Fruit fly (Drosophila melanogaster): ENCODE results near the gene CG7560.

The CG7560 gene

dm6 chr3L:11415382-11415781 is 9.6 kb upstream of the CG7560 start (continued):
- TF ChIP-seq CG1233 (GFP tag; optimal IDR thresholded peaks at IDR 0.05) = no peak
- TF ChIP-seq twi (tag; optimal IDR thresholded peaks at IDR 0.05) = peak; percentile 24
- no peak for TF ChIP-seq Taf1 (GFP tag; IDR thresholded peaks at IDR 0.05)
- TF ChIP-seq CG18262 (tag; optimal IDR thresholded peaks at IDR 0.05) = peak; percentile 90
- 0 out of 2 replicates have a peak, but pooled peaks have one; percentile 39 for TF ChIP-seq CG14014 (GFP tag; IDR thresholded peaks at IDR 0.05)
- TF ChIP-seq lmd (GFP tag; IDR thresholded peaks at IDR 0.05) = peak; percentile 69
- no peak for TF ChIP-seq mirr (GFP tag; optimal IDR thresholded peaks at IDR 0.05)
- no peak for TF ChIP-seq CG7987 (GFP tag; optimal IDR thresholded peaks at IDR 0.05)
- no peak for TF ChIP-seq CG12299 (tag; optimal IDR thresholded peaks at IDR 0.05)
- no peak for TF ChIP-seq jumu (GFP tag; optimal IDR thresholded peaks at IDR 0.05)
- peak; percentile 31 for TF ChIP-seq cwo (GFP tag; optimal IDR thresholded peaks at IDR 0.05)
- no peak for TF ChIP-seq Adf1 (GFP tag; IDR thresholded peaks at IDR 0.05)
- no peak for TF ChIP-seq crc (GFP tag; optimal IDR thresholded peaks at IDR 0.05)
- peak in 1 of 3 experiments; percentile 91 for TF ChIP-seq lola (GFP tag; optimal IDR thresholded peaks at IDR 0.05)
- peak in 1 of 2 experiments; percentile 19 for TF ChIP-seq Hr78 (GFP tag; optimal IDR thresholded peaks at IDR 0.05)
- TF ChIP-seq CG9876 (GFP tag; optimal IDR thresholded peaks at IDR 0.05) = no peak
- peak; percentile 48 for TF ChIP-seq Mad (GFP tag; optimal IDR thresholded peaks at IDR 0.05)
- TF ChIP-seq CG10543 (GFP tag; optimal IDR thresholded peaks at IDR 0.05) = no peak
- TF ChIP-seq Sry-δ (GFP tag; optimal IDR thresholded peaks at IDR 0.05) = no peak
- TF ChIP-seq Abd-B (GFP tag; optimal IDR thresholded peaks at IDR 0.05) = peak; percentile 47
- no peak for TF ChIP-seq Myb (GFP tag; optimal IDR thresholded peaks at IDR 0.05)
- peak; percentile 37 for TF ChIP-seq psq (GFP tag; optimal IDR thresholded peaks at IDR 0.05)
- TF ChIP-seq sob (GFP tag; IDR thresholded peaks at IDR 0.05) = peak; percentile 51
- TF ChIP-seq Mrtf (GFP tag; IDR thresholded peaks at IDR 0.05) = 0 out of 3 replicates have a peak, but pooled peaks have one; percentile 47
- peak; percentile 42; the same call in 1 of the 2 replicates for TF ChIP-seq E2f2 (GFP tag; IDR thresholded peaks at IDR 0.05)
- TF ChIP-seq CG15601 (tag; optimal IDR thresholded peaks at IDR 0.05) = peak; percentile 70
- no peak for TF ChIP-seq bowl (GFP tag; IDR thresholded peaks at IDR 0.05)
- TF ChIP-seq CG13287 (GFP tag; IDR thresholded peaks at IDR 0.05; ENCODE audit: partially characterized antibody) = no peak
- TF ChIP-seq Hmr (GFP tag; optimal IDR thresholded peaks at IDR 0.05) = peak; percentile 36
- TF ChIP-seq CG8765 (GFP tag; IDR thresholded peaks at IDR 0.05) = peak; percentile 77
- TF ChIP-seq CG11247 (GFP tag; IDR thresholded peaks at IDR 0.05) = peak; percentile 7; the same call in 1 of the 2 replicates
- peak; percentile 87 for TF ChIP-seq ara (GFP tag; IDR thresholded peaks at IDR 0.05)
- TF ChIP-seq usp (GFP tag; optimal IDR thresholded peaks at IDR 0.05) = no peak
- TF ChIP-seq Antp (GFP tag; optimal IDR thresholded peaks at IDR 0.05) = peak; percentile 15
- TF ChIP-seq tx (GFP tag; optimal IDR thresholded peaks at IDR 0.05) = no peak
- peak; percentile 12 for TF ChIP-seq CG33213 (GFP tag; optimal IDR thresholded peaks at IDR 0.05)
- peak; percentile 13 for TF ChIP-seq CG30020 (tag; optimal IDR thresholded peaks at IDR 0.05)
- TF ChIP-seq unpg (GFP tag; optimal IDR thresholded peaks at IDR 0.05) = peak; percentile 83
- peak; percentile 93 for TF ChIP-seq gsb-n (tag; optimal IDR thresholded peaks at IDR 0.05)
- peak; percentile 5 for TF ChIP-seq fd102C (GFP tag; optimal IDR thresholded peaks at IDR 0.05)
- TF ChIP-seq Vsx1 (GFP tag; optimal IDR thresholded peaks at IDR 0.05) = peak; percentile 61
- peak; percentile 40 for TF ChIP-seq CG8359 (GFP tag; optimal IDR thresholded peaks at IDR 0.05; ENCODE audit: borderline replicate concordance)
- no peak for TF ChIP-seq sima (GFP tag; optimal IDR thresholded peaks at IDR 0.05)
- no peak for TF ChIP-seq CG2120 (GFP tag; optimal IDR thresholded peaks at IDR 0.05)
- TF ChIP-seq CG10267 (tag; optimal IDR thresholded peaks at IDR 0.05) = peak; percentile 82
- TF ChIP-seq GATAe (GFP tag; conservative IDR thresholded peaks at IDR 0.05) = no peak
- TF ChIP-seq Ptx1 (GFP tag; IDR thresholded peaks at IDR 0.05) = peak; percentile 63
- TF ChIP-seq disco-r (GFP tag; optimal IDR thresholded peaks at IDR 0.05) = no peak
- peak; percentile 26; the same call in 1 of the 2 replicates for TF ChIP-seq CG3847 (GFP tag; IDR thresholded peaks at IDR 0.05)
- TF ChIP-seq Hand (GFP tag; optimal IDR thresholded peaks at IDR 0.05) = no peak
